Fruit fly (Drosophila melanogaster): Measurements from ENCODE around the gene CG31221.

CG31221 gene

dm6 chr3R:19403096-19403515 is 9.4 kb upstream of the CG31221 start, which contains the start of the genes Ino80 and Aptx (continued):
- TF ChIP-seq Oli (tag; optimal IDR thresholded peaks at IDR 0.05) (peak; percentile 92), CG9932 (GFP tag; IDR thresholded peaks at IDR 0.05) (peak; percentile 97), prd (optimal IDR thresholded peaks at IDR 0.05) (no peak), prd (GFP tag; IDR thresholded peaks at IDR 0.05) (peak; percentile 96), Elba2 (GFP tag; optimal IDR thresholded peaks at IDR 0.05) (peak; percentile 83), CG2116 (GFP tag; optimal IDR thresholded peaks at IDR 0.05) (peak; percentile 96), Xbp1 (GFP tag; optimal IDR thresholded peaks at IDR 0.05) (peak; percentile 97), CG8388 (GFP tag; optimal IDR thresholded peaks at IDR 0.05) (peak; percentile 93), jing (GFP tag; optimal IDR thresholded peaks at IDR 0.05) (peak; percentile 90), pnt (GFP tag; optimal IDR thresholded peaks at IDR 0.05) (peak; percentile 92), bbx (GFP tag; IDR thresholded peaks at IDR 0.05; ENCODE audit: partially characterized antibody) (peak; percentile 97), inv (GFP tag; IDR thresholded peaks at IDR 0.05; ENCODE audit: partially characterized antibody) (peak; percentile 95), dmrt99B (tag; optimal IDR thresholded peaks at IDR 0.05) (no peak), CG7357 (GFP tag; IDR thresholded peaks at IDR 0.05) (peak; percentile 86), CG3838 (GFP tag; optimal IDR thresholded peaks at IDR 0.05) (peak; percentile 87), rib (GFP tag; IDR thresholded peaks at IDR 0.05) (peak; percentile 95), tx (GFP tag; optimal IDR thresholded peaks at IDR 0.05) (peak; percentile 95), gsb (GFP tag; IDR thresholded peaks at IDR 0.05) (peak; percentile 68), CG12391 (tag; optimal IDR thresholded peaks at IDR 0.05) (peak; percentile 96), Spps (tag; optimal IDR thresholded peaks at IDR 0.05) (peak; percentile 84), cas (GFP tag; IDR thresholded peaks at IDR 0.05) (peak; percentile 86), Mes4 (GFP tag; optimal IDR thresholded peaks at IDR 0.05) (peak; percentile 88), CG15696 (tag; optimal IDR thresholded peaks at IDR 0.05) (peak; percentile 95), Antp (GFP tag; optimal IDR thresholded peaks at IDR 0.05) (peak; percentile 92), CG4820 (GFP tag; optimal IDR thresholded peaks at IDR 0.05) (peak; percentile 94), NfI (GFP tag; optimal IDR thresholded peaks at IDR 0.05) (peak; percentile 92), CG6765 (GFP tag; optimal IDR thresholded peaks at IDR 0.05) (peak; percentile 74), CG13424 (tag; optimal IDR thresholded peaks at IDR 0.05) (peak; percentile 94), zfh1 (GFP tag; IDR thresholded peaks at IDR 0.05) (peak; percentile 95), Doc3 (GFP tag; IDR thresholded peaks at IDR 0.05; ENCODE audit: partially characterized antibody) (peak; percentile 85), Fer2 (tag; optimal IDR thresholded peaks at IDR 0.05) (peak; percentile 88), Hr51 (GFP tag; optimal IDR thresholded peaks at IDR 0.05) (peak; percentile 93 to 95), Dek (tag; optimal IDR thresholded peaks at IDR 0.05) (peak; percentile 90), btn (GFP tag; optimal IDR thresholded peaks at IDR 0.05) (peak; percentile 62), PHDP (tag; optimal IDR thresholded peaks at IDR 0.05) (no peak), Bteb2 (GFP tag; optimal IDR thresholded peaks at IDR 0.05) (peak; percentile 92), pita (GFP tag; optimal IDR thresholded peaks at IDR 0.05) (no peak), kay (GFP tag; optimal IDR thresholded peaks at IDR 0.05) (peak; percentile 92), CG7839 (tag; optimal IDR thresholded peaks at IDR 0.05) (peak; percentile 94), ac (GFP tag; optimal IDR thresholded peaks at IDR 0.05) (peak; percentile 79), Hsf (GFP tag; optimal IDR thresholded peaks at IDR 0.05) (peak; percentile 98), Dip2 (GFP tag; IDR thresholded peaks at IDR 0.05) (peak; percentile 49), sima (GFP tag; optimal IDR thresholded peaks at IDR 0.05) (peak; percentile 75), CG17829 (tag; optimal IDR thresholded peaks at IDR 0.05) (peak; percentile 95), sna (GFP tag; IDR thresholded peaks at IDR 0.05; ENCODE audit: partially characterized antibody) (peak; percentile 86), Dref (GFP tag; IDR thresholded peaks at IDR 0.05) (peak; percentile 83), nmo (GFP tag; optimal IDR thresholded peaks at IDR 0.05) (peak; percentile 97), stc (GFP tag; IDR thresholded peaks at IDR 0.05) (peak; percentile 93), CG42726 (GFP tag; IDR thresholded peaks at IDR 0.05; ENCODE audit: partially characterized antibody) (peak; percentile 96), mirr (GFP tag; optimal IDR thresholded peaks at IDR 0.05) (peak; percentile 64)

Data from whole organism, embryonic.